Worm (Caenorhabditis elegans): ENCODE measurements around the gene dna-2.

dna-2 gene

DNA sequence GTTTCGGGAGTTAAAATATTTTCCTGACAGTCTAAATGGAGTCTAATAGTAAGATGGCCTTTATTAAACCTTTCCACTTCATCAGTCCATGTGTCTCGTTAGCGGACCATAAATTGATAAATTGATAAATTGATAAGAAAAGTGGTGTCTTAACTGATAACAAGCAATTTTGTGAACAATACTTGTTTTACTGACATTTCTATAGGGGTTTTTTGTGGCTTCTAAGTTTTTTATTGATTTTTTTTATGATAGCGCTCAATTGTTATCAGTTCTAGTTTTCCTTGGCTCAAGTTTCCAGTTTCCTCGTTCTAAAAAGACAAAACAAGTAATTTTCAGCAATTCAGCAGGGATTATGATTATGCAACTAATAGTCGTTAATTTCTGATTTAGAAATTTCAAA lies 24.2 kb downstream of the dna-2 start, which contains the start of gene F43G6.17:
TSS of gene F43G6.17 (plus strand) at position 301 of the 400 bp plus-strand sequence.
- no peak for TF ChIP-seq F16B12.6 (tag; optimal IDR thresholded peaks at IDR 0.05)
- no peak for TF ChIP-seq ceh-88 (GFP tag; IDR thresholded peaks at IDR 0.05)
- no peak for TF ChIP-seq skn-1 (tag; optimal IDR thresholded peaks at IDR 0.05)
- TF ChIP-seq dsc-1 (tag; optimal IDR thresholded peaks at IDR 0.05): no peak
- no peak for TF ChIP-seq lin-15B (tag; optimal IDR thresholded peaks at IDR 0.05)
- no peak for TF ChIP-seq zag-1 (tag; optimal IDR thresholded peaks at IDR 0.05)
- no peak for TF ChIP-seq vab-15 (tag; optimal IDR thresholded peaks at IDR 0.05)
- no peak for TF ChIP-seq ceh-63 (GFP tag; optimal IDR thresholded peaks at IDR 0.05)
- no peak for TF ChIP-seq nhr-47 (tag; optimal IDR thresholded peaks at IDR 0.05)
- TF ChIP-seq lin-14 (GFP tag; optimal IDR thresholded peaks at IDR 0.05): no peak
- no peak for TF ChIP-seq pax-3 (tag; optimal IDR thresholded peaks at IDR 0.05)

DNA sequence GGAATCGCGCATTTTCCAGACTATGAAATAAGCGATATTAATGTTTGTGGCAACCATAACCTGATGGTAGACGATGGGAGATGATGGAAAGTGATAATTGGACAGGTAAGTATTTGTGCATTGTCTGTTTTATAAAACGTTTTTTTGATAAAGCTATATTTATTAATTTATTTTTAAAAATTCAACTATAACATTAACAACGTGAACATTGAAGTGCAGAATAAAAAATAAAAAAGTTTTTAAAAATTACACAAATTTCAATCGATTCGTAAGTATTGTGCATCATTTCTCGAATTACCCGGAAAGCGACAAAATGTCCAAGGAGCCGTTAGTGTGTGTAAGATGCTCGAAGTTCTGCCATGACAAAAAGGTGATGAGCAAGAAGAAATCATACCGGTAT lies 28.0 kb downstream of the dna-2 start, which contains the start of gene jmjd-1.1:
TSS of gene jmjd-1.1 (plus strand) at position 301 of the 400 bp plus-strand sequence.
- TF ChIP-seq elt-2 (tag; optimal IDR thresholded peaks at IDR 0.05) (no peak), efl-3 (GFP tag; optimal IDR thresholded peaks at IDR 0.05) (no peak), ztf-4 (tag; optimal IDR thresholded peaks at IDR 0.05) (no peak), lin-15B (tag; optimal IDR thresholded peaks at IDR 0.05) (no peak), egl-13 (tag; optimal IDR thresholded peaks at IDR 0.05) (no peak), mef-2 (tag; optimal IDR thresholded peaks at IDR 0.05) (no peak), zag-1 (tag; optimal IDR thresholded peaks at IDR 0.05) (no peak), isw-1 (GFP tag; IDR thresholded peaks at IDR 0.05) (no peak), ceh-82 (tag; optimal IDR thresholded peaks at IDR 0.05) (no peak), fos-1 (tag; optimal IDR thresholded peaks at IDR 0.05) (no peak)

DNA sequence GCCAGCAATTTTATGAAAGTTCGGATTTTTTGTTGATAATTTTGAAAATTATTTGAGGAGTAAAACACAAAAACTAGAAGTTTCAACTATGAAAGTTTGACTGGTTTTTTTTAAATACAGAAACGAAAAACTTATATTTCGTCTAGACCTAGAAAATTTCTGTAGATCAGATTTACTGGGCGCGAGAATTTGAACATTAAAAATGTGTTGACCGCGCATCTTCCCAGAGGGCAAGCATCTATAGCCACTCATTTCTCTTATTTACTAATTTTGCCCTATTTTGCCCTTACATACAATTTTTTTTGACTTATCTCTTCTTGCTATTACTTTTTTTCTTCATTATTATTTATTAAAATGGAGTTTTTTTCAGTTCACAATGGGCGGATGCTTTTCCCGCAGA lies 30.7 kb downstream of the dna-2 start, which contains the start of gene F43G6.10:
TSS of gene F43G6.10 (plus strand) at position 371 of the 400 bp plus-strand sequence.
- TF ChIP-seq nhr-19 (GFP tag; conservative IDR thresholded peaks at IDR 0.05) (no peak), C34B4.2 (tag; optimal IDR thresholded peaks at IDR 0.05) (no peak), zag-1 (tag; optimal IDR thresholded peaks at IDR 0.05) (no peak), ztf-4 (tag; optimal IDR thresholded peaks at IDR 0.05) (no peak)

DNA sequence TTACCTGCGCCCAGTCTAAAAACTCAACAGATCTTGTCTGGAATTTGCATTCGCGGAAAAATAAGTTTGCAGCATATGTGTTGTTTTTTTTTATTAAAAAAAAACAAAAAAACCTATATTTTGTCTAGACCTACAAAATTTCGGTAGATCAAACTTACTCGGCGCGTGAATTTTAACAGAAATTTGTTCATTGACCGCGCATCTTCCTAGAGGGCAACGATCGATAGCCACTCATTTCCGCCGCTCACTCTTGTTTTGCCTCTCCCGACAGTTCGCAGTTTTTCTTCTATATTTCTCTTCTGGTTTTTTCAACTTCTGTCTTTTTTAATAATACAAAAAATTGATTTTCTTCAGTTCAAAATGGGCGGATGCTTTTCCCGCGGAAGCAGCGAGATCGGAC lies 32.2 kb downstream of the dna-2 start, which contains the start of gene F43G6.7:
TSS of gene F43G6.7 (plus strand) at position 355 of the 400 bp plus-strand sequence.
- TF ChIP-seq Y116A8C.19 (tag; optimal IDR thresholded peaks at IDR 0.05; ENCODE audit: borderline replicate concordance) (no peak), nhr-28 (tag; optimal IDR thresholded peaks at IDR 0.05) (no peak), nhr-90 (tag; optimal IDR thresholded peaks at IDR 0.05; ENCODE audit: poor library complexity) (no peak), blmp-1 (tag; optimal IDR thresholded peaks at IDR 0.05) (no peak), sptf-1 (tag; optimal IDR thresholded peaks at IDR 0.05) (no peak), fkh-10 (GFP tag; optimal IDR thresholded peaks at IDR 0.05) (no peak), mdl-1 (tag; optimal IDR thresholded peaks at IDR 0.05) (no peak), swsn-7 (tag; optimal IDR thresholded peaks at IDR 0.05) (no peak), unc-98 (GFP tag; IDR thresholded peaks at IDR 0.05) (no peak), dsc-1 (tag; optimal IDR thresholded peaks at IDR 0.05) (no peak), nhr-71 (tag; optimal IDR thresholded peaks at IDR 0.05) (no peak)

DNA sequence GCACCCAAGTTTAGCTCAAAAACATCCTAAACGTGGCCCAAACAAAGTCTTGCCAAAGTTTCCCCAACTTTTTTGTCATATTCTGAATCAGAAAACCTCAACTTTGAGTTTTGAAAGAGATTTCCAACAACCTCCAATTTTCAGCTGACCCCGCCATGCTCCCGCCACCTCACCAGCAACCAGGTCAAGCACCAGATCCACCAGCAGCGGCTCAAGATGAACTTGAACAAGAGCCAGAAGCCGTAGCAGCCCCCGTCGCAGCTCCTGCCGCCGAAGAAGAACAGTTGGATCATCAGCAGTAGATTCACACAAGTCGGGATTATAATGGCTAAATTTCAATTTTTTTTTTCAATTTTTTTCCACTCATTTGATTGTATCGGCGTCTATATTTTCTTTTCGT lies 33.0 kb downstream of the dna-2 start:
- TF ChIP-seq lin-14 (GFP tag; optimal IDR thresholded peaks at IDR 0.05) (no peak), pag-3 (tag; optimal IDR thresholded peaks at IDR 0.05; ENCODE audit: borderline replicate concordance, insufficient read depth) (no peak), unc-86 (tag; optimal IDR thresholded peaks at IDR 0.05) (no peak), ceh-82 (tag; optimal IDR thresholded peaks at IDR 0.05) (no peak), C16A3.4 (tag; optimal IDR thresholded peaks at IDR 0.05) (no peak)

Data from whole organism, L1 larva.